Worm (Caenorhabditis elegans): ENCODE measurements around the gene dpf-6.
A peak's percentile ranks its signal among the peaks of the same experiment; 100 is the strongest.

dpf-6 gene

ce11 chrIII:8043784-8044183 is 5.7 kb downstream of the dpf-6 start:
- TF ChIP-seq dve-1 (tag; optimal IDR thresholded peaks at IDR 0.05) (peak; percentile 98), ceh-14 (tag; optimal IDR thresholded peaks at IDR 0.05) (peak; percentile 100), dmd-4 (tag; optimal IDR thresholded peaks at IDR 0.05; ENCODE audit: borderline replicate concordance) (peak; percentile 100), ceh-31 (tag; optimal IDR thresholded peaks at IDR 0.05) (peak; percentile 100), ceh-6 (GFP tag; optimal IDR thresholded peaks at IDR 0.05) (peak; percentile 98), mec-3 (tag; optimal IDR thresholded peaks at IDR 0.05; ENCODE audit: borderline replicate concordance) (peak; percentile 100), nhr-232 (tag; optimal IDR thresholded peaks at IDR 0.05) (peak; percentile 96), ets-4 (tag; optimal IDR thresholded peaks at IDR 0.05) (peak; percentile 100), tbx-7 (tag; optimal IDR thresholded peaks at IDR 0.05) (peak; percentile 100), ceh-30 (tag; optimal IDR thresholded peaks at IDR 0.05) (no peak), pros-1 (tag; optimal IDR thresholded peaks at IDR 0.05) (peak; percentile 53), C38D4.7 (GFP tag; optimal IDR thresholded peaks at IDR 0.05) (peak; percentile 98), npax-4 (tag; optimal IDR thresholded peaks at IDR 0.05) (peak; percentile 99), lin-11 (tag; optimal IDR thresholded peaks at IDR 0.05) (peak; percentile 96), lim-6 (tag; optimal IDR thresholded peaks at IDR 0.05) (peak; percentile 100), odd-2 (tag; optimal IDR thresholded peaks at IDR 0.05) (no peak), rnt-1 (tag; optimal IDR thresholded peaks at IDR 0.05) (peak; percentile 100), madf-2 (tag; optimal IDR thresholded peaks at IDR 0.05) (peak; percentile 100), pax-1 (tag; optimal IDR thresholded peaks at IDR 0.05) (peak; percentile 85), sox-4 (tag; optimal IDR thresholded peaks at IDR 0.05) (peak; percentile 99), syd-9 (tag; optimal IDR thresholded peaks at IDR 0.05) (peak; percentile 100), ceh-22 (tag; optimal IDR thresholded peaks at IDR 0.05) (peak; percentile 37), elt-4 (tag; optimal IDR thresholded peaks at IDR 0.05) (peak; percentile 100), ceh-19 (GFP tag; optimal IDR thresholded peaks at IDR 0.05) (peak; percentile 100), sdc-2 (tag; optimal IDR thresholded peaks at IDR 0.05) (peak; percentile 96), hlh-30 (tag; optimal IDR thresholded peaks at IDR 0.05; ENCODE audit: insufficient read depth) (peak; percentile 76), gmeb-2 (tag; optimal IDR thresholded peaks at IDR 0.05) (peak; percentile 99), K09A11.1 (tag; optimal IDR thresholded peaks at IDR 0.05; ENCODE audit: insufficient read depth) (peak; percentile 88), pag-3 (tag; optimal IDR thresholded peaks at IDR 0.05; ENCODE audit: borderline replicate concordance) (peak; percentile 100), ceh-24 (tag; optimal IDR thresholded peaks at IDR 0.05) (peak; percentile 98), hlh-8 (tag; optimal IDR thresholded peaks at IDR 0.05) (peak; percentile 100), hlh-15 (tag; optimal IDR thresholded peaks at IDR 0.05) (peak; percentile 100), ceh-2 (tag; optimal IDR thresholded peaks at IDR 0.05) (peak; percentile 100), nhr-11 (tag; optimal IDR thresholded peaks at IDR 0.05) (no peak), F13H6.1 (tag; optimal IDR thresholded peaks at IDR 0.05) (peak; percentile 100), ceh-48 (tag; optimal IDR thresholded peaks at IDR 0.05) (peak; percentile 99), C08G9.2 (tag; optimal IDR thresholded peaks at IDR 0.05) (peak; percentile 100), unc-3 (GFP tag; conservative IDR thresholded peaks at IDR 0.05) (peak; percentile 100), unc-3 (tag; optimal IDR thresholded peaks at IDR 0.05) (peak; percentile 100), ceh-9 (tag; optimal IDR thresholded peaks at IDR 0.05) (peak; percentile 91), pqm-1 (tag; optimal IDR thresholded peaks at IDR 0.05) (peak; percentile 100), ref-2 (tag; optimal IDR thresholded peaks at IDR 0.05) (peak; percentile 100), hlh-6 (tag; optimal IDR thresholded peaks at IDR 0.05) (peak; percentile 100), hlh-13 (GFP tag; optimal IDR thresholded peaks at IDR 0.05) (peak; percentile 99), fkh-6 (tag; optimal IDR thresholded peaks at IDR 0.05) (peak; percentile 99), ama-1 (optimal IDR thresholded peaks at IDR 0.05) (no peak), Y22D7AL.16 (tag; optimal IDR thresholded peaks at IDR 0.05) (peak; percentile 100), fax-1 (tag; optimal IDR thresholded peaks at IDR 0.05) (peak; percentile 100), pha-4 (tag; optimal IDR thresholded peaks at IDR 0.05) (no peak), unc-86 (tag; optimal IDR thresholded peaks at IDR 0.05) (peak; percentile 100), ttx-3 (tag; optimal IDR thresholded peaks at IDR 0.05) (peak; percentile 100), ceh-18 (tag; optimal IDR thresholded peaks at IDR 0.05) (peak; percentile 100), zip-5 (tag; optimal IDR thresholded peaks at IDR 0.05) (peak; percentile 100), eyg-1 (tag; optimal IDR thresholded peaks at IDR 0.05) (peak; percentile 100)

Data from whole organism, late embryonic.